Worm (Caenorhabditis elegans) whole organism, L4/young adult: ENCODE results near the gene T23B5.4.
"Not testable (repeated sequence)": the region's sequence is repeated elsewhere in the genome, so short reads cannot be mapped to it uniquely, and the experiment has no call there.

Experiments used
- W03F9.2 ChIP-seq: fragments of 150-350 bp; optimal IDR thresholded peaks from 2 replicates; lab custom pipeline; 2014; ENCODE audit warnings: missing biosample characterization, missing genetic modification characterization
- dao-5 ChIP-seq: sonication (generic microtip); optimal IDR thresholded peaks from 2 replicates; lab custom pipeline; 2016; ENCODE audit warnings: missing genotype, missing genetic modification characterization, moderate library complexity, missing compliant biosample characterization
- him-1 ChIP-seq: sonication (generic microtip); optimal IDR thresholded peaks from 2 replicates; lab custom pipeline; 2016; ENCODE audit warnings: missing genotype, missing genetic modification reagents, missing genetic modification characterization, missing compliant biosample characterization

Gene T23B5.4

DNA sequence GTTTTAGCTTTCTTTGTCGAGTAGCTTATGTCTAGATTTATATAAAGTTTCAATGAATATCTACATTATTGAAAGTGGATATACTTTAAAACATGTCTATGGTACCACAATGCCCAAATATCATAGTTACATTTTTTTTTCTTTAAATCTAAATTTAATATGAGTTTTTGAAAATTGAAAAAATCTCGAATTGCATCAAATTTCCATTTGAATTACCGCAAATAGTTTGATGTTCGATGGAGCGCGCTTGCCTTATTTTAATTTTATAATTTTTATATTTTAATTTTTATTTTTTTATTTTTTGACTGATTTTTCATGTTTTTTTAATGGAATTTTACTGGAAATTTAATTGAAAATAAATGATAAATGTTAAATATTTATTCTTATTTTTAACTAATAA, at the start of gene T23B5.4:
Gene T23B5.4, plus strand, starts transcription at position 301 of the 400 bp plus-strand sequence.
- TF ChIP-seq dao-5, result no peak
- TF ChIP-seq W03F9.2 (tag; lab: Kevin White, UChicago), result no peak
- no peak for TF ChIP-seq him-1 (tag; lab: Kevin White, UChicago)

DNA sequence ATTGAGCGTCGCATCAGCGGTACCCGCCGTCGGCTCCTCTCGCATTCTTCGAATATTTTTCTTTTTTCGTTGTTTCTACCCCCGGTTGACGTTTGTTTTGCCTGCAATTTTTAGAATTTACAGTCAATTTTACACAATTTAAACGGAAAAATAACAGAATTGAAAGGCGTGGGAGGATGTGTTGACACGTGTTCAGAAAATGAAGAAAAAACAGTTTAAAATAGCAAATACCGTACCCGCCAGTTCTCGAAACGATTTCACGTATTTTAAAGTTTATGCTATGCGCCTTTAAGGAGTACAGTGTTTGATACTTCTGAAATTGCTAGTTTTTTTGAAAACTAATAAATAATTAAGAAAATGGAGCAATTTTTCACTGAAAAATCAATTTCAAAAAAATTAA, 43.9 kb upstream of the T23B5.4 start, which contains the start of gene ark-1:
Gene ark-1, minus strand, starts transcription at position 101 of the 400 bp plus-strand sequence.
- no peak for TF ChIP-seq dao-5
- no peak for TF ChIP-seq W03F9.2 (tag; lab: Kevin White, UChicago)
- TF ChIP-seq him-1 (tag; lab: Kevin White, UChicago), result no peak

DNA sequence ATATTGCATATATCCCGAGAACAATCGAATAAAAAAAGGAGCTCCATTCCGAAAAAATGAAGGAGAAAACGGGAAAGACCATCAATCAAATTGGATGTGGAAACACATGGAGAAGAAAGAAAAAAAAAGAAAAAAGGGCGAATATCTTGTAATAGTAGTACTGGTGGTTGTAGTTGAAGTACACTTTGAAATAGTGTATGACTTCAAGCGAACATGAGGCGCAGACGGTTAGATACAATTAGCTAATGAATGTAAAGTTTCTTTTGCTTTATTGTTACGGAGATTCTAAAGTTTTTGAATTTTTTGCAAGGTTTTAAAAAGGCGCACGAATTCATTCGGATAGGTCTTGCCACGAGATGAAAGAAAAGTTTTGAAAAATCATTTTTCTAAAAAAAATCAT, 42.4 kb upstream of the T23B5.4 start:
- TF ChIP-seq W03F9.2 (tag; lab: Kevin White, UChicago), result no peak
- TF ChIP-seq dao-5, result no peak
- TF ChIP-seq him-1 (tag; lab: Kevin White, UChicago), result no peak

DNA sequence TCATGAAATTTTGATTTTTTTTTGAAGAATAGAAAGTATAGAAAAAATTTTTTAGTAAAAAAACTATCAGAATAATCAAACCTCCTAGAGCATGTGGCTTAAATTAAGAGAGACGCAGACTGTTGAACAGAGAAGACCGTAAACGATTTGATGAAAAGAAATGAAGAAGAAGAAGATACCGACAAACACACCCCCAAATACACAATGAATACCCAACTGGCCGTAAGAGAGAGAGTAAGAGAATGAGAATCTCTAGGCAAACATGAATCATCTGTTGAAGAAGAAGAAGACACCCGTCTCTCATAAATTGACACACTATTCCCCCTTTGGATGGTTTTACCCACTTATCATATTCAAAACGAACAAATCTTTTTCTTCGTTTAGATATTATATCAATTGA, 41.0 kb upstream of the T23B5.4 start:
- TF ChIP-seq W03F9.2 (tag; lab: Kevin White, UChicago) (no peak), him-1 (tag; lab: Kevin White, UChicago) (no peak), dao-5 (no peak)

DNA sequence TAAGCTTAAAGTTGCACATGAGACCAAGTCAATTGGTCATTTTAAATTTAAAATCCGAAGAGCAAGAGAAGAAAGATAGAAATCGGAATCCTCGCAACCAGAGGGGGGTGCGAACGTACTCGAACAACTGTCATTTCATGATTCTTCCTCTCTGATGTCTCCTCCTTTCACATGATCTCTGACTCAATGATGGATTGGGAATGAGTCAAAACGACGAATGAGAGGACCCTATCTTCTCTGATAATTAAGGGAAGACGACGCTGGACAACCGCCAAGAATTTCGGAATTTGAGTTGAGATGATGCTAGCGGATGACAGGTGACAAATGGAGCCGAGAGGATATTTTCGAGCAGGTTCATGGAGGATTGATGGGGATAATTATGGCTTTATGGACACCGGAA, 37.5 kb upstream of the T23B5.4 start:
- TF ChIP-seq dao-5 (no peak), W03F9.2 (tag; lab: Kevin White, UChicago) (no peak), him-1 (tag; lab: Kevin White, UChicago) (no peak)

DNA sequence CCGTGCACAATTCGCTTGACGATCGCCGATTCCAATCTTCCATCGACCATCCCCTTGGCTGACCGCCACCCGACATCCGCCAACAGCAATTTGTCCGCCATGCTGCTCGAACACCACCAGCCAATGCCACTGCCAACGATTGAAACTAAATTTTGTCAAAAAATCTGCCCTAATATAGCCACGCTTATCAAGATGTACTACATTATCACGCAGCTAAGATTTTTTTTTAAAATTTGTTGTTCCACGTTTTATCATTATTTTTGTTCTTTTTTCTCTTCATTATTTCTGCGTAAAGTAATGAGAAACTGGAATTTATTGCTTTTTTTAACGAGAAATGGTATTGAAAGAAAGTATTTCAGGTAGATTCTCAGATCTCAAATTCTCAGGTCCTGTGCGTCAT, 35.5 kb upstream of the T23B5.4 start, which contains the start of gene C26H9A.3:
Gene C26H9A.3, minus strand, starts transcription at position 101 of the 400 bp plus-strand sequence.
- not testable (repeated sequence) for TF ChIP-seq him-1 (tag; lab: Kevin White, UChicago); dao-5; W03F9.2 (tag; lab: Kevin White, UChicago)

DNA sequence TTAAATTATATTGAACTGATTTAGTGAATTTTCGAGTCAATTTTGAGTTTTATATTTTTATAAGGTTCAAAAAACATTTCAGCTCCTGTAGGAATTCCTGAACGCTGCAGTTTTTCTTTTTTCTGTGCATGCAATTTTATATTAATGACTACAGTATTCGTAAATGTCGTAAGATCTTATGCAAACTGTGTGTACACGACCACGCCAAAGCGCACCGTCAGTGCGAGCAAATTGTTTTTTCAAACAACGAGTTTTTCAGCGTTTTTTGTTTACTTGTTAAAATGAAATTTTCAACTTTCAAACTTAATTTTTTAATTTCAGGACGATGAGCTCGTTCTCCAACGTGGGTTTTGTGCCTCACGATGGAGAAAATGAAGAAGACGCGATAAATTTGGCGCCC, 34.7 kb upstream of the T23B5.4 start, which contains the start of gene vha-7:
Gene vha-7, plus strand, starts transcription at position 326 of the 400 bp plus-strand sequence.
- TF ChIP-seq W03F9.2 (tag; lab: Kevin White, UChicago) (no peak), dao-5 (no peak), him-1 (tag; lab: Kevin White, UChicago) (no peak)

DNA sequence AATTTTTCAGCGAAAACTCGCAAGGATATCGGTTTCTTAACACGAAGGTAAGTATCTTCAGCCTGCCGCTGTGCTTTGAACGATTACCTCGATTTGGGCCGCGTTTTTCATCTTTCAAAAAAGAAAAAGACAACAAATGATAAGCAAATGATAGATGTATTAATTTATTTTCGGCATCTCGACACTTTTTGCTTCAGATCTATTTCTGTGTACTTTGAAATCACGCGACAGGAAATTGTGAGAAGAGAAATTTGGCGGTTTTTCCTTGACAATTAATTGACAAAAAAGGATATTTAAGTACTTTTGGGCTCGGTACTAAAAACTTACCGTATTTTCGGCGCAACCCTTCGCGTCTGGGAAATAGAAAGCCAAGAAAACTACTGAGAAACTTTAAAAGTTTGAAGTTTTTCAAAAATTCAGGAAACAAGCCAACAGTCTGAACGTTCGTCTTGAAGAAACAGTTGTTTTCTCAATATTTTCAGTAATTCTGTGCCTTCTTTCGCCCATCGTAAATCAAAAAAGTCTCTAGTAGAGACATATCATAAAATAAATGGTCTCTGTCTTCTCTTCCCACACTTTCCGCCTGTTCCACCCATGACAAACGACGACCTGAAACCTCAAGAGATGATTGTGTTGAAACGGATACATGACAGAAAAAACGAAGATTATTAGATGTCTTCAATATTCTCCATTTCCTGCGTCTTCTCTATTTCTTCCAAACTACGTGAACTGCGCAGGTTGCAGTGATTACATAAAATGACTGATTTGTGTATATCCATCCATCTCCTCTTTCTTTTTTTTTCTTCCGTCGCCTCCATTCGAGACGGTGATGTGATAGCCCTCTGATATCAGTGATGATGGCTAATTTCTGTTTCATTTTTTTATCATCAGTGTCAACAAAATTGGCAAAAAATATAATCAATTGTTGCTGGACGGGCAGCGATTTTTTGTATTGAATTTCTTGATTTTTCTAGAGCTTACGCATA, 33.6 kb upstream of the T23B5.4 start:
- TF ChIP-seq dao-5 (no peak), W03F9.2 (tag; lab: Kevin White, UChicago) (no peak), him-1 (tag; lab: Kevin White, UChicago) (no peak)

DNA sequence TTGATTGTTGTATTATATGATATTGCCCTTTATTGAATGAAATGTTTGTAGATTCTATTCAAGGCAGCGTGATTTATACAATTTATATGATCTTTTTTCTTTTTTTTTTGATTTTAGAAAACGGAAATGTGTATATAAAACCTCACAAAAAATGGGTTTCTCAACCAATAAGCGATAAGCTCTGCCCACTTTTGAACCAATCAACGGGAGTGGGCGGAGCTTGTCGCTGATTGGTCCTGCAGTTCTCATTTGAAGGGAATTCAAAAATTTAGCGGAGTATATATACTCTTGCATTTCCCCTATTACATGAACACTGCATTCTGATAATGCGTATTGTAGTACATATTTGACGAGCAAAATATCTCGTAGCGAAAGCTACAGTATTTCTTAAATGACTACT, 24.2 kb upstream of the T23B5.4 start:
- TF ChIP-seq W03F9.2 (tag; lab: Kevin White, UChicago) (no peak), him-1 (tag; lab: Kevin White, UChicago) (no peak), dao-5 (no peak)

DNA sequence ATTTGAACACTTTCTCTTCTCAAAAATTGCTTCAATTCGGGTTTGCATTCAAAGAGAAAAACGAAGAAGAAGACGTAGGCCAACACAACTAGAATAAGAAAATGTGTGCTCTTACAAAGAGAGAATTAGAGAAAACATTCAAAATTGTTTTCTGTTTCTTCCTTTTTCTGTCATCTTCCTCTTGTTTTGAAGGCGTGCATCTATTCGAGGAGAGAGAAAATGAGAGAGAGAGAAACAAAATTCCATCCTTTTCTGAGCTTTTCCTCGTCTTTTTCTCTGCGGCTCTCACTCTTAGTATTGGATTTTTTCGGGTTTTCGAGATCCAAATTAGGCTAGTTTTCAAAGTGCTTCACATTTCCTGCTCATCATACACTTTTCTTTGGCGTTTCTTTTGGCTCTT, 23.2 kb upstream of the T23B5.4 start:
- no peak for TF ChIP-seq W03F9.2 (tag; lab: Kevin White, UChicago)
- no peak for TF ChIP-seq him-1 (tag; lab: Kevin White, UChicago)
- no peak for TF ChIP-seq dao-5

DNA sequence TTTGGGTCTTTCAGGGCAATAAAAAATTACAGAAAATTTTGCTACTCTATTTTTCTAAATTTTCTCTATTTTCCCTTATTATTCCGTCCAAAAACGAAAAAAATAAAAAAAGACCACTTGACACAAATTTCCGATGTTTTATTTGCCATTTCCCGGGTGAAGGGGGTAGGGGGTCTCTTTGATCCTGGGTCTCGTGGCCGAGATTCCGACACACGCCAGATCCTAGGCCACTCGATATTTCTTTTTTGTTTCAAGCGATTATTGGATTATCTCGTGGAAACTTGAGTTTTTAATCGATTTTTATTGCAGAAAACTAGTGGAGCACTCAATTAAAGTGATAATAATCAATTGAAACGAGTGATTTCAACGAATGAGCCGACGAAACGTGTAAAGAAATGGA, 21.7 kb upstream of the T23B5.4 start, which contains the start of the genes wdfy-3 and C26H9A.4:
Gene wdfy-3, plus strand, starts transcription at position 308 of the 400 bp plus-strand sequence.
Gene C26H9A.4, plus strand, starts transcription at position 317 of the 400 bp plus-strand sequence.
- no peak for TF ChIP-seq W03F9.2 (tag; lab: Kevin White, UChicago)

DNA sequence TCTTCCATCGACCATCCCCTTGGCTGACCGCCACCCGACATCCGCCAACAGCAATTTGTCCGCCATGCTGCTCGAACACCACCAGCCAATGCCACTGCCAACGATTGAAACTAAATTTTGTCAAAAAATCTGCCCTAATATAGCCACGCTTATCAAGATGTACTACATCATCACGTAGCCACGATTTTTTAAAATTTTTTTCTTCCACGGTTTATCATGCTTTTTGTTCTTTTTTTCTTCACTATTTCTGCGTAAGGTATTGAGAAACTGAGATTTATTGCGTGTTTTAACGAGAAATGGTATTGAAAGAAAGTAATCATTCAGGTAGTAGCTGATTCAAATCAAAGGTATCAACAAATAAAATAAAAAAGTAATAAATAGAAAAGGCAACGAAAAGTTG, 2.3 kb downstream of the T23B5.4 start, which contains the start of gene T23B5.6:
Gene T23B5.6, minus strand, starts transcription at position 101 of the 400 bp plus-strand sequence.
- TF ChIP-seq dao-5; W03F9.2 (tag; lab: Kevin White, UChicago); him-1 (tag; lab: Kevin White, UChicago): not testable (repeated sequence)

DNA sequence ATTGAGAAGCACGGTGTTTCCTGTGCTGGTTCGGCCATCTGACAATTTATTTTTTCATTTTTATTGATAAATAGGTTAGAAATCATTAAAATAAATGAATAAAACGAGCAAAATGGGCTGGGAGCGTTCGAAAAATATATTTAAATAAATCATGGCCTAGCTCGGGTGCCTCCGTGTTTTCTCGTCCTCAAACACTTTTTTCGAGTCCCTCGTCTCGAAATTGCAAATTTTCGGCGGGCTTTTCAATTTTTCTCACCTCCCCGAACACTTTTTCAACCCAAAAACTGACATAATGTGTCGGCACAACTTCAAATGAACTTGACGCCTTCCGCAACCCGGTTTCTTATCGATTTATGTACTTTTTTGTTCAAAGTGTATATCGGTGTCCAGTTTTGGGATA, 9.5 kb downstream of the T23B5.4 start, which contains the start of gene prmt-9:
Gene prmt-9, minus strand, starts transcription at position 38 of the 400 bp plus-strand sequence.
- TF ChIP-seq him-1 (tag; lab: Kevin White, UChicago) (no peak), W03F9.2 (tag; lab: Kevin White, UChicago) (no peak), dao-5 (no peak)
